Worm (Caenorhabditis elegans): ENCODE data around the gene C25G4.3.
A peak's percentile ranks its signal among the peaks of the same experiment; 100 is the strongest.

- TF ChIP-seq unc-39 (tag; optimal IDR thresholded peaks at IDR 0.05) (no peak), hlh-11 (tag; optimal IDR thresholded peaks at IDR 0.05) (no peak), ceh-82 (tag; optimal IDR thresholded peaks at IDR 0.05) (no peak), tag-97 (GFP tag; IDR thresholded peaks at IDR 0.05) (no peak), rbr-2 (tag; optimal IDR thresholded peaks at IDR 0.05) (no peak), pha-4 (GFP tag; IDR thresholded peaks at IDR 0.05) (no peak), pha-4 (tag; optimal IDR thresholded peaks at IDR 0.05) (no peak), unc-62 (GFP tag; optimal IDR thresholded peaks at IDR 0.05 in 1 of 2) (no peak), unc-62 (tag; optimal IDR thresholded peaks at IDR 0.05) (no peak), tra-1 (GFP tag; IDR thresholded peaks at IDR 0.05) (no peak), nhr-25 (tag; optimal IDR thresholded peaks at IDR 0.05; ENCODE audit: borderline replicate concordance, insufficient read depth) (peak; percentile 55), fos-1 (tag; optimal IDR thresholded peaks at IDR 0.05) (no peak)
These were observed 22.1 kb upstream of the C25G4.3 start for ce11 chrIV:12467761-12468160.
